Worm (Caenorhabditis elegans) whole organism, early embryonic: Measurements from ENCODE around the gene aex-4.

Experiments
- B0310.2 ChIP-seq: sonication (generic microtip); optimal IDR thresholded peaks from 2 replicates; lab custom pipeline; 2016; ENCODE audit warnings: mild to moderate bottlenecking, missing genetic modification characterization, missing compliant biosample characterization
- F13C5.2 ChIP-seq: sonication (generic microtip); optimal IDR thresholded peaks from 2 replicates; lab custom pipeline; 2017; ENCODE audit warnings: mild to moderate bottlenecking, missing genetic modification characterization, inconsistent platforms, missing compliant biosample characterization
- aly-1 ChIP-seq: sonication (generic microtip); optimal IDR thresholded peaks from 2 replicates; lab custom pipeline; 2016; ENCODE audit warnings: missing genetic modification characterization, missing compliant biosample characterization
- ama-1 ChIP-seq: fragments of 150-350 bp; optimal IDR thresholded peaks from 2 replicates; lab custom pipeline; 2014
- ceh-13 ChIP-seq: fragments of 200-800 bp; sonication (Bioruptor generic); optimal IDR thresholded peaks from 2 replicates; lab custom pipeline; 2018; ENCODE audit warnings: mild to moderate bottlenecking, missing genetic modification characterization, missing compliant biosample characterization
- ceh-36 ChIP-seq: sonication (generic microtip); optimal IDR thresholded peaks from 2 replicates; lab custom pipeline; 2016; ENCODE audit warnings: missing genetic modification characterization, inconsistent platforms, missing compliant biosample characterization
- ets-7 ChIP-seq: sonication (generic microtip); optimal IDR thresholded peaks from 2 replicates; lab custom pipeline; 2016; ENCODE audit warnings: missing genotype, missing genetic modification characterization, missing compliant biosample characterization
- flt-1 ChIP-seq: fragments of 200-800 bp; sonication (Bioruptor generic); IDR thresholded peaks from 2 replicates; pipeline ENCODE4 v1.3.6; 2022; ENCODE audit warnings: missing genetic modification characterization, missing compliant biosample characterization
- hmbx-1 ChIP-seq: sonication (generic microtip); optimal IDR thresholded peaks from 2 replicates; lab custom pipeline; 2016; ENCODE audit warnings: mild to moderate bottlenecking, missing genetic modification characterization, missing compliant biosample characterization
- hmg-4 ChIP-seq: fragments of 200-800 bp; sonication (Bioruptor generic); optimal IDR thresholded peaks from 2 replicates; lab custom pipeline; 2018; ENCODE audit warnings: mild to moderate bottlenecking, missing genetic modification characterization, missing compliant biosample characterization
- hnd-1 ChIP-seq: sonication (generic microtip); optimal IDR thresholded peaks from 2 replicates; lab custom pipeline; 2016; ENCODE audit warnings: missing genetic modification characterization, missing compliant biosample characterization
- pes-1 ChIP-seq: fragments of 200-800 bp; sonication (Bioruptor generic); IDR thresholded peaks from 2 replicates; pipeline ENCODE4 v1.3.6; 2022; ENCODE audit warnings: missing genetic modification reagents, missing genetic modification characterization, missing compliant biosample characterization
- scrt-1 ChIP-seq: fragments of 200-800 bp; sonication (Bioruptor generic); IDR thresholded peaks from 2 replicates; pipeline ENCODE4 v1.3.6; 2022; ENCODE audit warnings: missing genetic modification characterization, missing compliant biosample characterization
- sea-1 ChIP-seq: fragments of 200-800 bp; sonication (Bioruptor generic); conservative IDR thresholded peaks from 2 replicates; pipeline ENCODE4 v1.3.6; 2022; ENCODE audit warnings: missing genetic modification characterization, missing compliant biosample characterization
- tbx-11 ChIP-seq: fragments of 200-800 bp; sonication (Bioruptor generic); IDR thresholded peaks from 2 replicates; pipeline ENCODE4 v1.3.6; 2022; ENCODE audit warnings: missing genetic modification characterization, missing compliant biosample characterization
- tbx-37 ChIP-seq: fragments of 200-800 bp; sonication (Bioruptor generic); conservative IDR thresholded peaks from 2 replicates; pipeline ENCODE4 v1.3.6; 2022; ENCODE audit warnings: missing genetic modification reagents, missing genetic modification characterization, missing compliant biosample characterization
- tra-4 ChIP-seq: sonication (generic microtip); optimal IDR thresholded peaks from 2 replicates; lab custom pipeline; 2017; ENCODE audit warnings: missing genetic modification characterization, missing compliant biosample characterization

aex-4 gene

ce11 chrX:3773233-3773632, 44.2 kb downstream of the aex-4 start:
- TF ChIP-seq pes-1 (GFP tag; lab: Robert Waterston, UW) (no peak), hmbx-1 (tag; lab: Kevin White, UChicago) (no peak), hnd-1 (no peak), flt-1 (GFP tag; lab: Robert Waterston, UW) (no peak), sea-1 (no peak), tbx-37 (no peak), ets-7 (tag; lab: Kevin White, UChicago) (no peak), B0310.2 (tag; lab: Kevin White, UChicago) (no peak), scrt-1 (GFP tag; lab: Robert Waterston, UW) (no peak), ceh-13 (GFP tag; lab: Kevin White, UChicago) (no peak), F13C5.2 (tag; lab: Kevin White, UChicago) (no peak), tra-4 (tag; lab: Kevin White, UChicago) (no peak), hmg-4 (GFP tag; lab: Kevin White, UChicago) (no peak), aly-1 (tag; lab: Kevin White, UChicago) (no peak), ama-1 (lab: Kevin White, UChicago) (no peak), ceh-36 (tag; lab: Kevin White, UChicago) (no peak), tbx-11 (GFP tag; lab: Robert Waterston, UW) (no peak)

ce11 chrX:3781040-3781439, 52.0 kb downstream of the aex-4 start, which contains the start of gene marg-1:
Gene marg-1 (minus strand): TSS chrX:3781140.
- no peak for TF ChIP-seq hnd-1
- TF ChIP-seq hmbx-1 (tag; lab: Kevin White, UChicago) = no peak
- TF ChIP-seq aly-1 (tag; lab: Kevin White, UChicago) = no peak
- no peak for TF ChIP-seq ceh-13 (GFP tag; lab: Kevin White, UChicago)
- TF ChIP-seq tra-4 (tag; lab: Kevin White, UChicago) = no peak
- no peak for TF ChIP-seq flt-1 (GFP tag; lab: Robert Waterston, UW)
- TF ChIP-seq tbx-37 = no peak
- no peak for TF ChIP-seq sea-1
- TF ChIP-seq B0310.2 (tag; lab: Kevin White, UChicago) = no peak
- no peak for TF ChIP-seq hmg-4 (GFP tag; lab: Kevin White, UChicago)
- no peak for TF ChIP-seq ceh-36 (tag; lab: Kevin White, UChicago)
